Worm (Caenorhabditis elegans) whole organism, L3 larva: ENCODE results near the gene T21B10.4.

Source experiments
- ama-1 ChIP-seq: fragments of 150-350 bp; optimal IDR thresholded peaks from 2 replicates; lab custom pipeline; 2018
- daf-12 ChIP-seq: fragments of 150-350 bp; optimal IDR thresholded peaks from 2 replicates; lab custom pipeline; 2014; ENCODE audit warnings: missing biosample characterization, missing genetic modification reagents, missing genetic modification characterization
- fkh-10 ChIP-seq: sonication (generic microtip); optimal IDR thresholded peaks from 2 replicates; lab custom pipeline; 2017; ENCODE audit warnings: missing biosample characterization, missing genetic modification reagents, missing genetic modification characterization
- lin-15B ChIP-seq: fragments of 150-350 bp; optimal IDR thresholded peaks from 2 replicates; lab custom pipeline; 2014; ENCODE audit warnings: missing biosample characterization, missing genetic modification characterization
- lin-39 ChIP-seq: fragments of 150-350 bp; optimal IDR thresholded peaks from 2 replicates; lab custom pipeline; 2018; ENCODE audit warnings: missing biosample characterization, missing genetic modification reagents, missing genetic modification characterization
- nfya-1 ChIP-seq: sonication (generic microtip); optimal IDR thresholded peaks from 2 replicates; lab custom pipeline; 2017; ENCODE audit warnings: missing genetic modification characterization, mild to moderate bottlenecking, missing compliant biosample characterization, antibody characterized with exemption, moderate library complexity; ENCODE audit not compliant: insufficient read depth
- nhr-77 ChIP-seq: fragments of 150-350 bp; optimal IDR thresholded peaks from 2 replicates; lab custom pipeline; 2014; ENCODE audit warnings: missing biosample characterization, missing genetic modification characterization
- pqm-1 ChIP-seq: fragments of 150-350 bp; optimal IDR thresholded peaks from 2 replicates; lab custom pipeline; 2017; ENCODE audit warnings: missing biosample characterization, missing genetic modification characterization, inconsistent platforms
- skn-1 ChIP-seq: fragments of 150-350 bp; optimal IDR thresholded peaks from 2 replicates; lab custom pipeline; 2014; ENCODE audit warnings: missing biosample characterization, missing genetic modification characterization

DNA sequence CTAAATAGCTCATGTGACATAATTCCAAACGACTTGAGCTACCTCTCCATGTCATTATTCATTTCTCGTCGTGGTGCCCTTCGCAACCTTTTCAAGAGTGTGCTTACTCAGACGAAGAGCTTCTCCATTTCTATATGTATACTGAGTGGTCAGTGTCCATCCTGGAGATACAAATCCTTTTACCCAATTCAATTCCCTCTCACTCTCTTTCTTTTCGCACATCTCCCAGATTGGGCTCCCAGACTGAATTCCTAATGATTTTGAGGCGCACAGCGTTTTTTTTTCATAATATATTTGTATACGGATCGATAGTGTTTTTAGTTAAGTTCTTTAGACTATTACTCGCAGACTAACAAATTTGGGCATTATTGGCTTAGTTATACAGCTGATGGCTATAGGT, 19.7 kb upstream of the T21B10.4 start:
- TF ChIP-seq lin-39 (tag; lab: Kevin White, UChicago) = no peak
- no peak for TF ChIP-seq lin-15B (tag; lab: Kevin White, UChicago)
- TF ChIP-seq pqm-1 = no peak
- TF ChIP-seq ama-1 (lab: Kevin White, UChicago) = no peak
- no peak for TF ChIP-seq fkh-10 (GFP tag; lab: Kevin White, UChicago)
- no peak for TF ChIP-seq nfya-1
- no peak for TF ChIP-seq daf-12 (tag; lab: Kevin White, UChicago)
- no peak for TF ChIP-seq nhr-77
- TF ChIP-seq skn-1 (tag; lab: Kevin White, UChicago) = no peak
